Fruit fly (Drosophila melanogaster) Kc167 (cell line): ENCODE results near the gene CG42322.

ENCODE experiments used
- Myc ChIP-seq: fragments of >200 bp; optimal IDR thresholded peaks from 2 replicates; lab custom pipeline; 2017; ENCODE audit warnings: missing external identifiers
- h ChIP-seq: fragments of >200 bp; optimal IDR thresholded peaks from 3 replicates; lab custom pipeline; 2018; ENCODE audit warnings: missing external identifiers
- insv ChIP-seq: fragments of >200 bp; optimal IDR thresholded peaks from 3 replicates; lab custom pipeline; 2018; ENCODE audit warnings: missing external identifiers
- psq ChIP-seq: fragments of >200 bp; optimal IDR thresholded peaks from 2 replicates; lab custom pipeline; 2017; ENCODE audit warnings: missing external identifiers
- ttk ChIP-seq: sonication (Bioruptor generic); optimal IDR thresholded peaks from 2 replicates; lab custom pipeline; 2017; ENCODE audit warnings: missing external identifiers

- TF ChIP-seq h (lab: Kevin White, UChicago) (no peak), psq (lab: Kevin White, UChicago) (no peak), ttk (lab: Kevin White, UChicago) (no peak), Myc (no peak), insv (no peak)
Measured at dm6 chr3R:20745238-20745637, 5.3 kb downstream of the CG42322 start, which contains the start of gene CG31200.
